Fruit fly (Drosophila melanogaster) whole organism, embryonic: ENCODE measurements around the gene Shc.

Experiments
- Antp ChIP-seq: fragments of 200-800 bp; sonication (Bioruptor generic); optimal IDR thresholded peaks from 3 replicates; lab custom pipeline; 2016; ENCODE audit warnings: missing biosample characterization, missing genetic modification characterization
- BEAF-32 ChIP-seq: fragments of 200-800 bp; sonication (Bioruptor generic); optimal IDR thresholded peaks from 3 replicates; lab custom pipeline; 2017; ENCODE audit warnings: missing biosample characterization, missing genetic modification characterization, mild to moderate bottlenecking, moderate library complexity, missing genetic modification reagents
- CG11085 ChIP-seq: fragments of 200-800 bp; sonication (Bioruptor generic); IDR thresholded peaks from 2 replicates; pipeline ENCODE4 v1.3.6; 2022; ENCODE audit warnings: missing biosample characterization, missing genetic modification characterization
- CG12744 ChIP-seq: fragments of 200-800 bp; sonication (Bioruptor generic); optimal IDR thresholded peaks from 2 replicates; lab custom pipeline; 2016; ENCODE audit warnings: missing biosample characterization, missing genetic modification characterization
- CG13287 ChIP-seq: fragments of 200-800 bp; sonication (Bioruptor generic); IDR thresholded peaks from 2 replicates; pipeline ENCODE4 v1.3.6; 2022; ENCODE audit warnings: missing biosample characterization, missing genetic modification characterization; ENCODE audit not compliant: partially characterized antibody
- CG15269 ChIP-seq: fragments of 200-800 bp; sonication (Bioruptor generic); optimal IDR thresholded peaks from 2 replicates; lab custom pipeline; 2018; ENCODE audit warnings: missing biosample characterization, mild to moderate bottlenecking, missing genetic modification characterization, moderate library complexity
- CG16815 ChIP-seq: fragments of 200-800 bp; sonication (Bioruptor generic); optimal IDR thresholded peaks from 3 replicates; lab custom pipeline; 2017; ENCODE audit warnings: missing biosample characterization, mild to moderate bottlenecking, missing genetic modification characterization
- CG17359 ChIP-seq: fragments of 200-800 bp; sonication (Bioruptor generic); optimal IDR thresholded peaks from 3 replicates; lab custom pipeline; 2018; ENCODE audit warnings: missing biosample characterization, mild to moderate bottlenecking, missing genetic modification characterization, moderate library complexity
- CG18599 ChIP-seq: fragments of 200-800 bp; sonication (Bioruptor generic); optimal IDR thresholded peaks from 3 replicates; lab custom pipeline; 2017; ENCODE audit warnings: missing biosample characterization, missing genetic modification characterization, mild to moderate bottlenecking, moderate library complexity, missing genetic modification reagents
- CG30403 ChIP-seq: fragments of 200-800 bp; sonication (Bioruptor generic); optimal IDR thresholded peaks from 3 replicates; lab custom pipeline; 2016; ENCODE audit warnings: missing biosample characterization, missing genetic modification characterization
- CG3995 ChIP-seq: fragments of 200-800 bp; sonication (Bioruptor generic); optimal IDR thresholded peaks from 3 replicates; lab custom pipeline; 2016; ENCODE audit warnings: missing biosample characterization, missing genetic modification characterization
- CG43689 ChIP-seq: fragments of 200-800 bp; sonication (Bioruptor generic); IDR thresholded peaks from 2 replicates; pipeline ENCODE4 v1.3.6; 2022; ENCODE audit warnings: missing biosample characterization, missing genetic modification characterization
- CG5180 ChIP-seq: fragments of 200-800 bp; sonication (Bioruptor generic); optimal IDR thresholded peaks from 3 replicates; lab custom pipeline; 2017; ENCODE audit warnings: missing biosample characterization, missing genetic modification characterization, mild to moderate bottlenecking, moderate library complexity, missing genetic modification reagents
- CG7372 ChIP-seq: fragments of 200-800 bp; sonication (Bioruptor generic); IDR thresholded peaks from 2 replicates; pipeline ENCODE4 v1.3.6; 2022; ENCODE audit warnings: missing biosample characterization, missing genetic modification characterization
- CG7745 ChIP-seq: fragments of 200-800 bp; sonication (Bioruptor generic); optimal IDR thresholded peaks from 2 replicates; lab custom pipeline; 2018; ENCODE audit warnings: missing biosample characterization, mild to moderate bottlenecking, missing genetic modification characterization, moderate library complexity
- CG8089 ChIP-seq: fragments of 200-800 bp; sonication (Bioruptor generic); optimal IDR thresholded peaks from 3 replicates; lab custom pipeline; 2016; ENCODE audit warnings: missing biosample characterization, missing genetic modification characterization
- CrebB ChIP-seq: fragments of 200-800 bp; sonication (Bioruptor generic); optimal IDR thresholded peaks from 3 replicates; lab custom pipeline; 2018; ENCODE audit warnings: missing biosample characterization, mild to moderate bottlenecking, missing genetic modification characterization
- D ChIP-seq, 2 experiments: fragments of 200-800 bp in 1 of 2; fragments of >200 bp in 1 of 2; sonication (Bioruptor generic) in 1 of 2; optimal IDR thresholded peaks; 2 replicates in 1 of 2; 3 replicates in 1 of 2; lab custom pipeline; 2017; ENCODE audit warnings: mild to moderate bottlenecking in 1 of 2, missing biosample characterization in 1 of 2, missing genetic modification characterization in 1 of 2, missing genetic modification reagents in 1 of 2
- Deaf1 ChIP-seq: fragments of 200-800 bp; optimal IDR thresholded peaks from 3 replicates; lab custom pipeline; 2019; ENCODE audit warnings: missing biosample characterization, mild to moderate bottlenecking, missing genetic modification characterization, moderate library complexity
- Dll ChIP-seq: fragments of 200-800 bp; sonication (Bioruptor generic); IDR thresholded peaks from 4 replicates; pipeline ENCODE4 v1.3.6; 2022; ENCODE audit warnings: missing biosample characterization, missing genetic modification characterization; ENCODE audit not compliant: partially characterized antibody
- Eip74EF ChIP-seq, 2 experiments: fragments of 200-800 bp in 1 of 2; fragments of >200 bp in 1 of 2; sonication (Bioruptor generic) in 1 of 2; optimal IDR thresholded peaks; 2 replicates each; lab custom pipeline; 2017 to 2019; ENCODE audit warnings: missing biosample characterization in 2 of 2, missing genetic modification characterization in 2 of 2, mild to moderate bottlenecking in 1 of 2, moderate library complexity in 1 of 2
- H15 ChIP-seq: fragments of 200-800 bp; sonication (Bioruptor generic); IDR thresholded peaks from 3 replicates; pipeline ENCODE4 v1.3.6; 2022; ENCODE audit warnings: missing biosample characterization, missing genetic modification characterization
- H2.0 ChIP-seq: fragments of 200-800 bp; sonication (Bioruptor generic); IDR thresholded peaks from 2 replicates; pipeline ENCODE4 v1.3.6; 2022; ENCODE audit warnings: missing biosample characterization, missing genetic modification characterization
- HLH4C ChIP-seq: fragments of 200-800 bp; sonication (Bioruptor generic); IDR thresholded peaks from 3 replicates; pipeline ENCODE4 v1.3.6; 2022; ENCODE audit warnings: missing biosample characterization, missing genetic modification characterization; ENCODE audit not compliant: partially characterized antibody
- HLHmδ ChIP-seq: fragments of 200-800 bp; sonication (Bioruptor generic); optimal IDR thresholded peaks from 2 replicates; lab custom pipeline; 2018; ENCODE audit warnings: missing biosample characterization, mild to moderate bottlenecking, missing genetic modification characterization, moderate library complexity
- MBD-R2 ChIP-seq: fragments of 200-800 bp; sonication (Bioruptor generic); IDR thresholded peaks from 2 replicates; pipeline ENCODE4 v1.3.6; 2022; ENCODE audit warnings: missing biosample characterization, missing genetic modification characterization
- Mrtf ChIP-seq: fragments of 200-800 bp; sonication (Bioruptor generic); IDR thresholded peaks from 3 replicates; pipeline ENCODE4 v1.3.6; 2022; ENCODE audit warnings: missing biosample characterization, missing genetic modification characterization
- Neu2 ChIP-seq: fragments of 200-800 bp; sonication (Bioruptor generic); optimal IDR thresholded peaks from 3 replicates; lab custom pipeline; 2016; ENCODE audit warnings: missing biosample characterization, missing genetic modification characterization, borderline replicate concordance
- Sox100B ChIP-seq: fragments of 200-800 bp; sonication (Bioruptor generic); optimal IDR thresholded peaks from 3 replicates; lab custom pipeline; 2018; ENCODE audit warnings: missing biosample characterization, mild to moderate bottlenecking, missing genetic modification characterization
- Stat92E ChIP-seq, 3 experiments: fragments of >200 bp in 2 of 3; fragments of 200-800 bp in 1 of 3; sonication (Bioruptor generic) in 1 of 3; optimal IDR thresholded peaks; 2 replicates each; lab custom pipeline; 2017 to 2019; ENCODE audit warnings: missing biosample characterization in 3 of 3, missing genetic modification characterization in 3 of 3, mild to moderate bottlenecking in 1 of 3, moderate library complexity in 1 of 3
- Taf1 ChIP-seq: fragments of 200-800 bp; sonication (Bioruptor generic); IDR thresholded peaks from 2 replicates; pipeline ENCODE4 v1.3.6; 2022; ENCODE audit warnings: missing biosample characterization, missing genetic modification characterization
- Trl ChIP-seq, 3 experiments: fragments of >200 bp in 2 of 3; fragments of 200-800 bp in 1 of 3; sonication (Bioruptor generic) in 1 of 3; optimal IDR thresholded peaks; 2 replicates in 1 of 3; 3 replicates in 2 of 3; lab custom pipeline; 2016 to 2017; ENCODE audit warnings: missing biosample characterization in 1 of 3, missing genetic modification characterization in 1 of 3
- Vsx1 ChIP-seq: fragments of 200-800 bp; sonication (Bioruptor generic); optimal IDR thresholded peaks from 2 replicates; lab custom pipeline; 2017; ENCODE audit warnings: missing biosample characterization, mild to moderate bottlenecking, missing genetic modification characterization, missing genetic modification reagents
- cato ChIP-seq: fragments of 200-800 bp; sonication (Bioruptor generic); optimal IDR thresholded peaks from 2 replicates; lab custom pipeline; 2016; ENCODE audit warnings: missing biosample characterization, missing genetic modification characterization, borderline replicate concordance
- ewg ChIP-seq: fragments of 200-800 bp; sonication (Bioruptor generic); optimal IDR thresholded peaks from 3 replicates; lab custom pipeline; 2017; ENCODE audit warnings: mild to moderate bottlenecking, missing biosample characterization, missing genetic modification reagents, missing genetic modification characterization
- hb ChIP-seq: fragments of 200-800 bp; sonication (Bioruptor generic); IDR thresholded peaks from 3 replicates; pipeline ENCODE4 v1.3.6; 2022; ENCODE audit warnings: missing biosample characterization, missing genetic modification characterization; ENCODE audit not compliant: partially characterized antibody
- ind ChIP-seq: fragments of 200-800 bp; sonication (Bioruptor generic); optimal IDR thresholded peaks from 3 replicates; lab custom pipeline; 2016; ENCODE audit warnings: missing biosample characterization, missing genetic modification characterization
- inv ChIP-seq: fragments of 200-800 bp; sonication (Bioruptor generic); IDR thresholded peaks from 2 replicates; pipeline ENCODE4 v1.3.6; 2022; ENCODE audit warnings: missing biosample characterization, missing genetic modification characterization; ENCODE audit not compliant: partially characterized antibody
- nom ChIP-seq: fragments of 200-800 bp; sonication (Bioruptor generic); optimal IDR thresholded peaks from 2 replicates; lab custom pipeline; 2017; ENCODE audit warnings: missing biosample characterization, missing genetic modification characterization, mild to moderate bottlenecking, moderate library complexity, missing genetic modification reagents
- pita ChIP-seq: fragments of 200-800 bp; sonication (Bioruptor generic); optimal IDR thresholded peaks from 2 replicates; lab custom pipeline; 2017; ENCODE audit warnings: missing biosample characterization, mild to moderate bottlenecking, missing genetic modification characterization
- sd ChIP-seq: fragments of 200-800 bp; sonication (Bioruptor generic); optimal IDR thresholded peaks from 3 replicates; lab custom pipeline; 2018; ENCODE audit warnings: missing biosample characterization, mild to moderate bottlenecking, missing genetic modification characterization, moderate library complexity
- toy ChIP-seq: fragments of 200-800 bp; sonication (Bioruptor generic); IDR thresholded peaks from 2 replicates; pipeline ENCODE4 v1.3.6; 2022; ENCODE audit warnings: missing biosample characterization, missing genetic modification characterization
- ttk ChIP-seq: fragments of 200-800 bp; sonication (Bioruptor generic); IDR thresholded peaks from 2 replicates; pipeline ENCODE4 v2.1.2; 2022; ENCODE audit warnings: missing biosample characterization, missing genetic modification characterization
- unpg ChIP-seq: fragments of 200-800 bp; sonication (Bioruptor generic); optimal IDR thresholded peaks from 3 replicates; lab custom pipeline; 2018; ENCODE audit warnings: missing biosample characterization, mild to moderate bottlenecking, missing genetic modification characterization, moderate library complexity
- vnd ChIP-seq: fragments of 200-800 bp; sonication (Bioruptor generic); IDR thresholded peaks from 3 replicates; pipeline ENCODE4 v1.3.6; 2022; ENCODE audit warnings: missing biosample characterization, missing genetic modification characterization; ENCODE audit not compliant: partially characterized antibody

The Shc gene

dm6 chr3L:9422636-9423419, 4.0 kb upstream of the Shc start, which contains the start of gene aay (continued):
- TF ChIP-seq Dll (GFP tag; lab: Robert Waterston, UW) = 0 out of 4 replicates have a peak, but pooled peaks have one; percentile 18
- TF ChIP-seq Trl (optimal IDR thresholded peaks at IDR 0.05; lab: Kevin White, UChicago) = peak; percentile 60 to 80
- TF ChIP-seq Trl (GFP tag; optimal IDR thresholded peaks at IDR 0.05; lab: Kevin White, UChicago) = peak; percentile 95
- TF ChIP-seq CG43689 = peak; percentile 90
- peak; percentile 99 for TF ChIP-seq CG17359 (tag; lab: Kevin White, UChicago)
- TF ChIP-seq inv (GFP tag; lab: Robert Waterston, UW) = no peak
- TF ChIP-seq CG18599 (GFP tag; lab: Kevin White, UChicago) = peak; percentile 99
- peak; percentile 88 for TF ChIP-seq CG7745
- peak in 1 of 3 experiments; percentile 99 for TF ChIP-seq Stat92E (GFP tag; optimal IDR thresholded peaks at IDR 0.05; lab: Kevin White, UChicago)
- TF ChIP-seq Eip74EF (GFP tag; optimal IDR thresholded peaks at IDR 0.05; lab: Kevin White, UChicago) = peak in 1 of 2 experiments; percentile 100
- TF ChIP-seq ind (GFP tag; lab: Kevin White, UChicago) = peak; percentile 99
- TF ChIP-seq HLHmδ = no peak
- peak; percentile 97 for TF ChIP-seq ewg
- peak; percentile 93 for TF ChIP-seq Neu2
- TF ChIP-seq HLH4C (GFP tag; lab: Robert Waterston, UW) = 0 out of 3 replicates have a peak, but pooled peaks have one; percentile 37
- peak; percentile 22 for TF ChIP-seq BEAF-32 (GFP tag; lab: Kevin White, UChicago)
- TF ChIP-seq CG7372 (GFP tag; lab: Robert Waterston, UW) = peak; percentile 97
- TF ChIP-seq CG15269 (tag; lab: Kevin White, UChicago) = peak; percentile 99
- peak; percentile 91 for TF ChIP-seq Taf1 (GFP tag; lab: Robert Waterston, UW)
- TF ChIP-seq ttk (GFP tag; lab: Robert Waterston, UW) = peak; percentile 98
- TF ChIP-seq CG16815 (GFP tag; lab: Kevin White, UChicago) = peak; percentile 98
- peak; percentile 63 for TF ChIP-seq CG13287 (GFP tag; lab: Robert Waterston, UW)
- peak; percentile 93 for TF ChIP-seq CG5180 (GFP tag; lab: Kevin White, UChicago)
- peak; percentile 99 for TF ChIP-seq CG30403 (GFP tag; lab: Kevin White, UChicago)
- peak; percentile 90 for TF ChIP-seq Deaf1
- TF ChIP-seq cato = peak; percentile 97
- peak; percentile 92 for TF ChIP-seq toy
- TF ChIP-seq MBD-R2 = peak; percentile 94
- peak; percentile 82 for TF ChIP-seq CG3995
- peak; percentile 97 for TF ChIP-seq CG8089 (GFP tag; lab: Kevin White, UChicago)
- peak; percentile 97 for TF ChIP-seq Vsx1
- TF ChIP-seq pita = no peak
- peak; percentile 96 for TF ChIP-seq CG11085 (GFP tag; lab: Robert Waterston, UW)
- TF ChIP-seq H15 = peak; percentile 97
- peak; percentile 98 for TF ChIP-seq CG12744
- peak; percentile 96 for TF ChIP-seq sd (tag; lab: Kevin White, UChicago)
- TF ChIP-seq Mrtf (GFP tag; lab: Robert Waterston, UW) = peak; percentile 97
- peak; percentile 99 for TF ChIP-seq CrebB (tag; lab: Kevin White, UChicago)
- TF ChIP-seq nom (GFP tag; lab: Kevin White, UChicago) = peak; percentile 94
- peak; percentile 99 for TF ChIP-seq unpg
- no peak for TF ChIP-seq hb (GFP tag; lab: Robert Waterston, UW)
- peak; percentile 91 for TF ChIP-seq Antp
- peak; percentile 99 for TF ChIP-seq Sox100B (GFP tag; lab: Kevin White, UChicago)
- TF ChIP-seq D (optimal IDR thresholded peaks at IDR 0.05; lab: Kevin White, UChicago) = no peak
- TF ChIP-seq D (GFP tag; optimal IDR thresholded peaks at IDR 0.05; lab: Kevin White, UChicago) = peak; percentile 99
- TF ChIP-seq vnd = no peak
- TF ChIP-seq H2.0 (GFP tag; lab: Robert Waterston, UW) = peak; percentile 97
